Worm (Caenorhabditis elegans): ENCODE results near the gene F09F9.3.

The F09F9.3 gene

ce11 chrX:4138413-4139193 is 17.8 kb upstream of the F09F9.3 start:
- TF ChIP-seq tra-4 (tag; optimal IDR thresholded peaks at IDR 0.05) (no peak), sea-1 (GFP tag; conservative IDR thresholded peaks at IDR 0.05) (no peak), ets-7 (tag; optimal IDR thresholded peaks at IDR 0.05) (no peak), ceh-13 (GFP tag; optimal IDR thresholded peaks at IDR 0.05) (no peak), ama-1 (optimal IDR thresholded peaks at IDR 0.05) (no peak), ceh-36 (tag; optimal IDR thresholded peaks at IDR 0.05) (no peak), tbx-37 (GFP tag; conservative IDR thresholded peaks at IDR 0.05) (no peak), F13C5.2 (tag; optimal IDR thresholded peaks at IDR 0.05) (no peak), aly-1 (tag; optimal IDR thresholded peaks at IDR 0.05) (no peak), scrt-1 (GFP tag; IDR thresholded peaks at IDR 0.05) (no peak), pes-1 (GFP tag; IDR thresholded peaks at IDR 0.05) (no peak), flt-1 (GFP tag; IDR thresholded peaks at IDR 0.05) (no peak), tbx-11 (GFP tag; IDR thresholded peaks at IDR 0.05) (no peak)

ce11 chrX:4137452-4138164 is 16.8 kb upstream of the F09F9.3 start:
- TF ChIP-seq hnd-1 (tag; optimal IDR thresholded peaks at IDR 0.05) (no peak), aly-1 (tag; optimal IDR thresholded peaks at IDR 0.05) (no peak)

ce11 chrX:4136547-4137311 is 15.9 kb upstream of the F09F9.3 start:
- TF ChIP-seq hnd-1 (tag; optimal IDR thresholded peaks at IDR 0.05) (no peak), B0310.2 (tag; optimal IDR thresholded peaks at IDR 0.05) (no peak), tra-4 (tag; optimal IDR thresholded peaks at IDR 0.05) (no peak), ets-7 (tag; optimal IDR thresholded peaks at IDR 0.05) (no peak), aly-1 (tag; optimal IDR thresholded peaks at IDR 0.05) (no peak), ama-1 (optimal IDR thresholded peaks at IDR 0.05) (no peak), ceh-36 (tag; optimal IDR thresholded peaks at IDR 0.05) (no peak), hmbx-1 (tag; optimal IDR thresholded peaks at IDR 0.05) (no peak), hmg-4 (GFP tag; optimal IDR thresholded peaks at IDR 0.05) (no peak)

- TF ChIP-seq tra-4 (tag; optimal IDR thresholded peaks at IDR 0.05): no peak
- no peak for TF ChIP-seq sea-1 (GFP tag; conservative IDR thresholded peaks at IDR 0.05)
- no peak for TF ChIP-seq hmg-4 (GFP tag; optimal IDR thresholded peaks at IDR 0.05)
Observed at ce11 chrX:4134855-4135254, 14.0 kb upstream of the F09F9.3 start, which contains the start of gene ZK470.2. Gene ZK470.2 (plus strand): TSS chrX:4135155.

ce11 chrX:4133378-4133777 is 12.5 kb upstream of the F09F9.3 start:
- TF ChIP-seq F13C5.2 (tag; optimal IDR thresholded peaks at IDR 0.05) (no peak), flt-1 (GFP tag; IDR thresholded peaks at IDR 0.05) (no peak), hnd-1 (tag; optimal IDR thresholded peaks at IDR 0.05) (no peak), aly-1 (tag; optimal IDR thresholded peaks at IDR 0.05) (no peak), B0310.2 (tag; optimal IDR thresholded peaks at IDR 0.05) (no peak), tbx-11 (GFP tag; IDR thresholded peaks at IDR 0.05) (no peak), hmbx-1 (tag; optimal IDR thresholded peaks at IDR 0.05) (no peak), tbx-37 (GFP tag; conservative IDR thresholded peaks at IDR 0.05) (no peak), ceh-13 (GFP tag; optimal IDR thresholded peaks at IDR 0.05) (no peak), hmg-4 (GFP tag; optimal IDR thresholded peaks at IDR 0.05) (no peak), sea-1 (GFP tag; conservative IDR thresholded peaks at IDR 0.05) (no peak), tra-4 (tag; optimal IDR thresholded peaks at IDR 0.05) (no peak), ama-1 (optimal IDR thresholded peaks at IDR 0.05) (no peak), scrt-1 (GFP tag; IDR thresholded peaks at IDR 0.05) (no peak), pes-1 (GFP tag; IDR thresholded peaks at IDR 0.05) (no peak), ets-7 (tag; optimal IDR thresholded peaks at IDR 0.05) (no peak), ceh-36 (tag; optimal IDR thresholded peaks at IDR 0.05) (no peak)

- TF ChIP-seq hmbx-1 (tag; optimal IDR thresholded peaks at IDR 0.05): no peak
- no peak for TF ChIP-seq pes-1 (GFP tag; IDR thresholded peaks at IDR 0.05)
- TF ChIP-seq flt-1 (GFP tag; IDR thresholded peaks at IDR 0.05): no peak
- no peak for TF ChIP-seq tbx-11 (GFP tag; IDR thresholded peaks at IDR 0.05)
- no peak for TF ChIP-seq sea-1 (GFP tag; conservative IDR thresholded peaks at IDR 0.05)
- no peak for TF ChIP-seq ceh-13 (GFP tag; optimal IDR thresholded peaks at IDR 0.05)
- TF ChIP-seq aly-1 (tag; optimal IDR thresholded peaks at IDR 0.05): no peak
- no peak for TF ChIP-seq tbx-37 (GFP tag; conservative IDR thresholded peaks at IDR 0.05)
- no peak for TF ChIP-seq ets-7 (tag; optimal IDR thresholded peaks at IDR 0.05)
- TF ChIP-seq hnd-1 (tag; optimal IDR thresholded peaks at IDR 0.05): no peak
- TF ChIP-seq tra-4 (tag; optimal IDR thresholded peaks at IDR 0.05): no peak
- no peak for TF ChIP-seq ama-1 (optimal IDR thresholded peaks at IDR 0.05)
- TF ChIP-seq scrt-1 (GFP tag; IDR thresholded peaks at IDR 0.05): no peak
- TF ChIP-seq F13C5.2 (tag; optimal IDR thresholded peaks at IDR 0.05): no peak
- TF ChIP-seq B0310.2 (tag; optimal IDR thresholded peaks at IDR 0.05): no peak
Observed at ce11 chrX:4132243-4132642, 11.4 kb upstream of the F09F9.3 start.

- no peak for TF ChIP-seq B0310.2 (tag; optimal IDR thresholded peaks at IDR 0.05)
Observed at ce11 chrX:4131354-4131753, 10.5 kb upstream of the F09F9.3 start.
